Worm (Caenorhabditis elegans) whole organism, L1 larva: ENCODE results near the gene vps-33.1.

ENCODE experiments used
- C04F5.9 ChIP-seq: sonication (generic microtip); optimal IDR thresholded peaks from 2 replicates; lab custom pipeline; 2016; ENCODE audit warnings: missing genetic modification characterization, missing compliant biosample characterization
- C16A3.4 ChIP-seq: fragments of 150-350 bp; optimal IDR thresholded peaks from 2 replicates; lab custom pipeline; 2014; ENCODE audit warnings: missing biosample characterization, missing genetic modification characterization
- C34B4.2 ChIP-seq: sonication (generic microtip); optimal IDR thresholded peaks from 2 replicates; lab custom pipeline; 2017; ENCODE audit warnings: mild to moderate bottlenecking, missing genetic modification characterization, missing compliant biosample characterization
- alr-1 ChIP-seq: fragments of 200-800 bp; sonication (Bioruptor generic); optimal IDR thresholded peaks from 2 replicates; lab custom pipeline; 2018; ENCODE audit warnings: borderline replicate concordance, mild to moderate bottlenecking, missing genetic modification characterization, missing compliant biosample characterization
- aly-2 ChIP-seq: fragments of 150-350 bp; optimal IDR thresholded peaks from 2 replicates; lab custom pipeline; 2014; ENCODE audit warnings: missing biosample characterization, missing genetic modification characterization
- ama-1 ChIP-seq: fragments of 150-350 bp; optimal IDR thresholded peaks from 2 replicates; lab custom pipeline; 2014
- blmp-1 ChIP-seq: fragments of 150-350 bp; optimal IDR thresholded peaks from 2 replicates; lab custom pipeline; 2014; ENCODE audit warnings: missing biosample characterization, missing genetic modification characterization
- ceh-63 ChIP-seq: fragments of 200-800 bp; sonication (Bioruptor generic); optimal IDR thresholded peaks from 2 replicates; lab custom pipeline; 2018; ENCODE audit warnings: mild to moderate bottlenecking, missing genetic modification characterization, missing compliant biosample characterization
- ceh-8 ChIP-seq: fragments of 200-800 bp; sonication (Bioruptor generic); optimal IDR thresholded peaks from 2 replicates; lab custom pipeline; 2018; ENCODE audit warnings: mild to moderate bottlenecking, missing genetic modification characterization, moderate library complexity, missing compliant biosample characterization
- dpl-1 ChIP-seq, 3 experiments: fragments of 150-350 bp in 2 of 3; sonication (generic microtip) in 1 of 3; optimal IDR thresholded peaks; 2 replicates each; lab custom pipeline; 2014 to 2017; ENCODE audit warnings: missing biosample characterization in 3 of 3, missing genetic modification characterization in 3 of 3, missing genetic modification reagents in 3 of 3
- efl-1 ChIP-seq, 4 experiments: fragments of 150-350 bp; optimal IDR thresholded peaks in 3 of 4; peaks in 1 of 4; 1 replicate in 1 of 4; 2 replicates in 3 of 4; lab custom pipeline; 2014; ENCODE audit warnings: missing biosample characterization in 2 of 4, missing genetic modification characterization in 2 of 4, missing genetic modification reagents in 2 of 4
- efl-3 ChIP-seq: fragments of 200-800 bp; sonication (Bioruptor generic); optimal IDR thresholded peaks from 2 replicates; lab custom pipeline; 2018; ENCODE audit warnings: mild to moderate bottlenecking, missing genetic modification characterization, missing compliant biosample characterization
- egl-13 ChIP-seq: sonication (generic microtip); optimal IDR thresholded peaks from 2 replicates; lab custom pipeline; 2016; ENCODE audit warnings: missing genotype, missing genetic modification reagents, missing genetic modification characterization, missing compliant biosample characterization
- egl-27 ChIP-seq, 2 experiments: fragments of 150-350 bp in 1 of 2; sonication (generic microtip); optimal IDR thresholded peaks; 3 replicates each; lab custom pipeline; 2017 to 2018; ENCODE audit warnings: missing biosample characterization in 2 of 2, missing genetic modification characterization in 2 of 2, missing genetic modification reagents in 2 of 2
- elt-3 ChIP-seq, 6 experiments: fragments of 150-350 bp in 1 of 6; sonication (generic microtip); optimal IDR thresholded peaks; 2 replicates each; lab custom pipeline; 2017 to 2018; ENCODE audit warnings: missing biosample characterization in 6 of 6, missing genetic modification characterization in 6 of 6, inconsistent platforms in 1 of 6
- fkh-10 ChIP-seq: sonication (generic microtip); optimal IDR thresholded peaks from 2 replicates; lab custom pipeline; 2017; ENCODE audit warnings: missing biosample characterization, missing genetic modification reagents, missing genetic modification characterization
- hlh-17 ChIP-seq: fragments of 200-800 bp; sonication (Bioruptor generic); optimal IDR thresholded peaks from 2 replicates; lab custom pipeline; 2018; ENCODE audit warnings: missing genetic modification characterization, mild to moderate bottlenecking, missing compliant biosample characterization, moderate library complexity, borderline replicate concordance
- hlh-4 ChIP-seq: sonication (generic microtip); optimal IDR thresholded peaks from 2 replicates; lab custom pipeline; 2016; ENCODE audit warnings: mild to moderate bottlenecking, missing genetic modification characterization, missing compliant biosample characterization
- hpl-2 ChIP-seq: fragments of 150-350 bp; optimal IDR thresholded peaks from 2 replicates; lab custom pipeline; 2014; ENCODE audit warnings: missing biosample characterization, missing genetic modification reagents, missing genetic modification characterization
- isw-1 ChIP-seq: fragments of 200-800 bp; sonication (Bioruptor generic); IDR thresholded peaks from 2 replicates; pipeline ENCODE4 v1.3.6; 2022; ENCODE audit warnings: missing genetic modification characterization, missing compliant biosample characterization
- jun-1 ChIP-seq: fragments of 150-350 bp; optimal IDR thresholded peaks from 2 replicates; lab custom pipeline; 2014; ENCODE audit warnings: missing biosample characterization, missing genetic modification reagents, missing genetic modification characterization
- lin-13 ChIP-seq: fragments of 150-350 bp; optimal IDR thresholded peaks from 2 replicates; lab custom pipeline; 2014; ENCODE audit warnings: missing biosample characterization, missing genetic modification reagents, missing genetic modification characterization
- lin-14 ChIP-seq: fragments of 200-800 bp; sonication (Bioruptor generic); optimal IDR thresholded peaks from 2 replicates; lab custom pipeline; 2018; ENCODE audit warnings: mild to moderate bottlenecking, missing genetic modification characterization, moderate library complexity, missing compliant biosample characterization
- lir-3 ChIP-seq: sonication (generic microtip); optimal IDR thresholded peaks from 2 replicates; lab custom pipeline; 2016; ENCODE audit warnings: mild to moderate bottlenecking, missing genetic modification characterization, moderate library complexity, missing compliant biosample characterization; ENCODE audit not compliant: poor library complexity
- lsy-2 ChIP-seq, 2 experiments: fragments of 150-350 bp; optimal IDR thresholded peaks; 2 replicates each; lab custom pipeline; 2014; ENCODE audit warnings: missing biosample characterization in 2 of 2, missing genetic modification characterization in 2 of 2
- mab-9 ChIP-seq: fragments of 200-800 bp; sonication (Bioruptor generic); IDR thresholded peaks from 2 replicates; pipeline ENCODE4 v1.3.6; 2022; ENCODE audit warnings: missing genetic modification reagents, missing genetic modification characterization, missing compliant biosample characterization
- mef-2 ChIP-seq: fragments of 150-350 bp; optimal IDR thresholded peaks from 2 replicates; lab custom pipeline; 2014; ENCODE audit warnings: missing biosample characterization, missing genetic modification characterization
- mep-1 ChIP-seq: fragments of 150-350 bp; optimal IDR thresholded peaks from 2 replicates; lab custom pipeline; 2014; ENCODE audit warnings: missing biosample characterization, missing genetic modification characterization
- nhr-11 ChIP-seq: fragments of 150-350 bp; optimal IDR thresholded peaks from 2 replicates; lab custom pipeline; 2014; ENCODE audit warnings: missing biosample characterization, missing genetic modification characterization
- nhr-12 ChIP-seq: sonication (generic microtip); optimal IDR thresholded peaks from 2 replicates; lab custom pipeline; 2017; ENCODE audit warnings: missing biosample characterization, missing genetic modification characterization
- nhr-20 ChIP-seq: sonication (generic microtip); optimal IDR thresholded peaks from 2 replicates; lab custom pipeline; 2016; ENCODE audit warnings: mild to moderate bottlenecking, missing genetic modification characterization, missing compliant biosample characterization
- nhr-237 ChIP-seq: fragments of 150-350 bp; optimal IDR thresholded peaks from 2 replicates; lab custom pipeline; 2014; ENCODE audit warnings: missing biosample characterization, missing genetic modification characterization
- nhr-28 ChIP-seq: fragments of 150-350 bp; optimal IDR thresholded peaks from 2 replicates; lab custom pipeline; 2014; ENCODE audit warnings: missing biosample characterization, missing genetic modification characterization
- nhr-77 ChIP-seq: fragments of 150-350 bp; optimal IDR thresholded peaks from 2 replicates; lab custom pipeline; 2014; ENCODE audit warnings: missing biosample characterization, missing genetic modification characterization
- nhr-84 ChIP-seq: sonication (generic microtip); optimal IDR thresholded peaks from 2 replicates; lab custom pipeline; 2017; ENCODE audit warnings: missing biosample characterization, missing genetic modification characterization
- pqm-1 ChIP-seq: sonication (generic microtip); optimal IDR thresholded peaks from 3 replicates; lab custom pipeline; 2017; ENCODE audit warnings: missing biosample characterization, missing genetic modification characterization
- rnt-1 ChIP-seq: sonication (generic microtip); optimal IDR thresholded peaks from 2 replicates; lab custom pipeline; 2016; ENCODE audit warnings: mild to moderate bottlenecking, missing genetic modification characterization, moderate library complexity, missing compliant biosample characterization
- snpc-4 ChIP-seq: fragments of 150-350 bp; optimal IDR thresholded peaks from 2 replicates; lab custom pipeline; 2014; ENCODE audit warnings: missing biosample characterization, missing genetic modification characterization
- snu-23 ChIP-seq: sonication (generic microtip); optimal IDR thresholded peaks from 2 replicates; lab custom pipeline; 2016; ENCODE audit warnings: missing genetic modification characterization, missing compliant biosample characterization
- sptf-1 ChIP-seq: fragments of 150-350 bp; optimal IDR thresholded peaks from 2 replicates; lab custom pipeline; 2014; ENCODE audit warnings: missing biosample characterization, missing genetic modification characterization
- tbx-2 ChIP-seq: sonication (generic microtip); optimal IDR thresholded peaks from 2 replicates; lab custom pipeline; 2016; ENCODE audit warnings: missing genetic modification characterization, missing compliant biosample characterization
- tlp-1 ChIP-seq: fragments of 150-350 bp; optimal IDR thresholded peaks from 2 replicates; lab custom pipeline; 2014; ENCODE audit warnings: missing biosample characterization, missing genetic modification characterization
- unc-130 ChIP-seq: fragments of 150-350 bp; optimal IDR thresholded peaks from 2 replicates; lab custom pipeline; 2017; ENCODE audit warnings: missing biosample characterization, missing genetic modification characterization, inconsistent platforms
- unc-86 ChIP-seq: sonication (generic microtip); optimal IDR thresholded peaks from 2 replicates; lab custom pipeline; 2016; ENCODE audit warnings: missing genetic modification characterization, missing compliant biosample characterization
- xbp-1 ChIP-seq: sonication (generic microtip); optimal IDR thresholded peaks from 2 replicates; lab custom pipeline; 2016; ENCODE audit warnings: missing genetic modification characterization, missing compliant biosample characterization
- zag-1 ChIP-seq: fragments of 150-350 bp; optimal IDR thresholded peaks from 2 replicates; lab custom pipeline; 2014; ENCODE audit warnings: missing biosample characterization, missing genetic modification characterization
- ztf-11 ChIP-seq, 2 experiments: sonication (generic microtip); optimal IDR thresholded peaks; 2 replicates each; lab custom pipeline; 2016 to 2017; ENCODE audit warnings: missing genetic modification characterization in 2 of 2, missing biosample characterization in 1 of 2, missing compliant biosample characterization in 1 of 2

The vps-33.1 gene

ce11 chrIII:8668717-8669116 is 32.0 kb upstream of the vps-33.1 start:
- TF ChIP-seq ceh-63 (GFP tag; lab: Kevin White, UChicago) (no peak), unc-86 (tag; lab: Kevin White, UChicago) (no peak), efl-1 (optimal IDR thresholded peaks at IDR 0.05; lab: Kevin White, UChicago) (peak; percentile 0 to 9), efl-1 (GFP tag; optimal IDR thresholded peaks at IDR 0.05 in 1 of 2; lab: Kevin White, UChicago) (no peak), C04F5.9 (no peak), nhr-77 (tag; lab: Kevin White, UChicago) (no peak), mep-1 (tag; lab: Kevin White, UChicago) (peak; percentile 16), zag-1 (no peak), hlh-17 (GFP tag; lab: Kevin White, UChicago) (no peak), ceh-8 (GFP tag; lab: Kevin White, UChicago) (no peak), aly-2 (tag; lab: Kevin White, UChicago) (no peak), ztf-11 (tag; optimal IDR thresholded peaks at IDR 0.05; lab: Kevin White, UChicago) (no peak), blmp-1 (peak; percentile 23), snu-23 (GFP tag; lab: Kevin White, UChicago) (peak; percentile 34), nhr-11 (tag; lab: Kevin White, UChicago) (no peak), snpc-4 (tag; lab: Kevin White, UChicago) (no peak), hpl-2 (GFP tag; lab: Kevin White, UChicago) (no peak), jun-1 (tag; lab: Kevin White, UChicago) (no peak), pqm-1 (tag; lab: Kevin White, UChicago) (no peak), nhr-12 (tag; lab: Kevin White, UChicago) (no peak), ama-1 (lab: Kevin White, UChicago) (no peak), C16A3.4 (tag; lab: Kevin White, UChicago) (no peak)

ce11 chrIII:8674980-8675485 is 25.7 kb upstream of the vps-33.1 start, which contains the start of gene pgl-2:
TSS of gene pgl-2 (minus strand) at chrIII:8675435.
- TF ChIP-seq tlp-1 (no peak), tbx-2 (tag; lab: Kevin White, UChicago) (no peak), fkh-10 (GFP tag; lab: Kevin White, UChicago) (no peak), egl-13 (tag; lab: Kevin White, UChicago) (no peak), mab-9 (GFP tag; lab: Robert Waterston, UW) (no peak), nhr-28 (tag; lab: Kevin White, UChicago) (no peak)

- TF ChIP-seq lsy-2 (tag; optimal IDR thresholded peaks at IDR 0.05; lab: Kevin White, UChicago): peak; percentile 58 to 73
- no peak for TF ChIP-seq hpl-2 (GFP tag; lab: Kevin White, UChicago)
- peak; percentile 61 for TF ChIP-seq tbx-2 (tag; lab: Kevin White, UChicago)
- TF ChIP-seq ztf-11 (tag; optimal IDR thresholded peaks at IDR 0.05; lab: Kevin White, UChicago): peak in 1 of 2 experiments; percentile 53
- no peak for TF ChIP-seq nhr-84
- no peak for TF ChIP-seq hlh-4 (tag; lab: Kevin White, UChicago)
- peak; percentile 61 for TF ChIP-seq jun-1 (tag; lab: Kevin White, UChicago)
- no peak for TF ChIP-seq nhr-28 (tag; lab: Kevin White, UChicago)
- TF ChIP-seq nhr-20: peak; percentile 68
- peak; percentile 73 for TF ChIP-seq rnt-1
- peak; percentile 46 for TF ChIP-seq nhr-77 (tag; lab: Kevin White, UChicago)
- peak; percentile 58 for TF ChIP-seq lir-3 (tag; lab: Kevin White, UChicago)
- no peak for TF ChIP-seq unc-130 (tag; lab: Kevin White, UChicago)
- TF ChIP-seq xbp-1 (tag; lab: Kevin White, UChicago): peak; percentile 63
- peak; percentile 26 to 49 (median 49) for TF ChIP-seq dpl-1 (GFP tag; optimal IDR thresholded peaks at IDR 0.05; lab: Kevin White, UChicago)
- no peak for TF ChIP-seq sptf-1 (tag; lab: Kevin White, UChicago)
- peak; percentile 8 for TF ChIP-seq C04F5.9
- no peak for TF ChIP-seq nhr-237 (tag; lab: Kevin White, UChicago)
- TF ChIP-seq lin-13 (GFP tag; lab: Kevin White, UChicago): peak; percentile 42
- peak; percentile 3 for TF ChIP-seq ceh-63 (GFP tag; lab: Kevin White, UChicago)
- TF ChIP-seq egl-27 (tag; optimal IDR thresholded peaks at IDR 0.05; lab: Kevin White, UChicago): no peak
- peak in 1 of 6 experiments; percentile 43 for TF ChIP-seq elt-3 (tag; optimal IDR thresholded peaks at IDR 0.05; lab: Kevin White, UChicago)
- peak; percentile 34 for TF ChIP-seq ama-1 (lab: Kevin White, UChicago)
- no peak for TF ChIP-seq C34B4.2 (tag; lab: Kevin White, UChicago)
- TF ChIP-seq C16A3.4 (tag; lab: Kevin White, UChicago): peak; percentile 71
- TF ChIP-seq lin-14: peak; percentile 73
- TF ChIP-seq snu-23 (GFP tag; lab: Kevin White, UChicago): peak; percentile 85
- peak; percentile 66 to 70 for TF ChIP-seq efl-1 (optimal IDR thresholded peaks at IDR 0.05; lab: Kevin White, UChicago)
- peak; percentile 55 to 96 for TF ChIP-seq efl-1 (GFP tag; optimal IDR thresholded peaks at IDR 0.05 in 1 of 2; lab: Kevin White, UChicago)
- peak; percentile 24; the same call in 1 of the 2 replicates for TF ChIP-seq isw-1
- TF ChIP-seq alr-1: no peak
- TF ChIP-seq efl-3 (GFP tag; lab: Kevin White, UChicago): no peak
- TF ChIP-seq mef-2: no peak
Measured at ce11 chrIII:8678371-8678770, 22.4 kb upstream of the vps-33.1 start.
